Fruit fly (Drosophila melanogaster): ENCODE measurements around the gene CG32071.

dm6 chr3L:11093046-11093520 lies 10.6 kb downstream of the CG32071 start, which contains the start of gene JIL-1:
- no peak for TF ChIP-seq tap (tag; optimal IDR thresholded peaks at IDR 0.05)
- peak; percentile 48 for TF ChIP-seq Dip3 (GFP tag; optimal IDR thresholded peaks at IDR 0.05)
- no peak for TF ChIP-seq CG6813 (GFP tag; optimal IDR thresholded peaks at IDR 0.05)
- no peak for TF ChIP-seq TFAM (GFP tag; optimal IDR thresholded peaks at IDR 0.05)

All from whole organism, embryonic.